Fruit fly (Drosophila melanogaster) whole organism, embryonic: Measurements from ENCODE around the gene CG15602.
A peak's percentile ranks its signal among the peaks of the same experiment; 100 is the strongest.

Experiments
- ATbp ChIP-seq: fragments of 200-800 bp; sonication (Bioruptor generic); optimal IDR thresholded peaks from 2 replicates; lab custom pipeline; 2017; ENCODE audit warnings: missing biosample characterization, mild to moderate bottlenecking, missing genetic modification characterization, missing genetic modification reagents
- Antp ChIP-seq: fragments of 200-800 bp; sonication (Bioruptor generic); optimal IDR thresholded peaks from 3 replicates; lab custom pipeline; 2016; ENCODE audit warnings: missing biosample characterization, missing genetic modification characterization
- CG10321 ChIP-seq: fragments of 200-800 bp; sonication (Bioruptor generic); IDR thresholded peaks from 2 replicates; pipeline ENCODE4 v1.3.6; 2022; ENCODE audit warnings: missing biosample characterization, missing genetic modification characterization
- CG10462 ChIP-seq: fragments of 200-800 bp; sonication (Bioruptor generic); optimal IDR thresholded peaks from 2 replicates; lab custom pipeline; 2016; ENCODE audit warnings: missing biosample characterization, missing genetic modification characterization
- CG12104 ChIP-seq: fragments of 200-800 bp; sonication (Bioruptor generic); optimal IDR thresholded peaks from 3 replicates; lab custom pipeline; 2016; ENCODE audit warnings: missing biosample characterization, missing genetic modification characterization
- CG12391 ChIP-seq: fragments of 200-800 bp; sonication (Bioruptor generic); optimal IDR thresholded peaks from 3 replicates; lab custom pipeline; 2018; ENCODE audit warnings: missing biosample characterization, mild to moderate bottlenecking, missing genetic modification characterization, moderate library complexity
- CG13775 ChIP-seq: fragments of 200-800 bp; sonication (Bioruptor generic); optimal IDR thresholded peaks from 3 replicates; lab custom pipeline; 2017; ENCODE audit warnings: missing biosample characterization, mild to moderate bottlenecking, missing genetic modification characterization
- CG14667 ChIP-seq: fragments of 200-800 bp; sonication (Bioruptor generic); IDR thresholded peaks from 2 replicates; pipeline ENCODE4 v1.3.6; 2022; ENCODE audit warnings: missing biosample characterization, missing genetic modification characterization
- CG14710 ChIP-seq: fragments of 200-800 bp; sonication (Bioruptor generic); optimal IDR thresholded peaks from 3 replicates; lab custom pipeline; 2019; ENCODE audit warnings: missing biosample characterization, mild to moderate bottlenecking, missing genetic modification characterization, moderate library complexity
- CG15011 ChIP-seq: fragments of 200-800 bp; sonication (Bioruptor generic); optimal IDR thresholded peaks from 3 replicates; lab custom pipeline; 2018; ENCODE audit warnings: missing biosample characterization, mild to moderate bottlenecking, missing genetic modification characterization
- CG1529 ChIP-seq: fragments of 200-800 bp; sonication (Bioruptor generic); optimal IDR thresholded peaks from 3 replicates; lab custom pipeline; 2018; ENCODE audit warnings: missing biosample characterization, missing genetic modification characterization
- CG15479 ChIP-seq: fragments of 200-800 bp; sonication (Bioruptor generic); optimal IDR thresholded peaks from 3 replicates; lab custom pipeline; 2019; ENCODE audit warnings: missing biosample characterization, mild to moderate bottlenecking, missing genetic modification characterization, moderate library complexity
- CG16779 ChIP-seq: fragments of 200-800 bp; sonication (Bioruptor generic); IDR thresholded peaks from 2 replicates; pipeline ENCODE4 v1.3.6; 2022; ENCODE audit warnings: missing biosample characterization, missing genetic modification characterization
- CG1792 ChIP-seq: fragments of 200-800 bp; sonication (Bioruptor generic); optimal IDR thresholded peaks from 2 replicates; lab custom pipeline; 2016; ENCODE audit warnings: missing biosample characterization, missing genetic modification characterization
- CG2120 ChIP-seq: fragments of 200-800 bp; sonication (Bioruptor generic); optimal IDR thresholded peaks from 3 replicates; lab custom pipeline; 2016; ENCODE audit warnings: missing biosample characterization, missing genetic modification characterization
- CG2678 ChIP-seq: fragments of 200-800 bp; sonication (Bioruptor generic); optimal IDR thresholded peaks from 3 replicates; lab custom pipeline; 2019; ENCODE audit warnings: missing biosample characterization, mild to moderate bottlenecking, missing genetic modification characterization, moderate library complexity
- CG2875 ChIP-seq: fragments of 200-800 bp; sonication (Bioruptor generic); optimal IDR thresholded peaks from 2 replicates; lab custom pipeline; 2017; ENCODE audit warnings: missing biosample characterization, mild to moderate bottlenecking, missing genetic modification characterization, missing genetic modification reagents
- CG33557 ChIP-seq: fragments of 200-800 bp; sonication (Bioruptor generic); optimal IDR thresholded peaks from 2 replicates; lab custom pipeline; 2019; ENCODE audit warnings: missing biosample characterization, mild to moderate bottlenecking, missing genetic modification characterization, moderate library complexity
- CG34422 ChIP-seq: fragments of 200-800 bp; sonication (Bioruptor generic); IDR thresholded peaks from 3 replicates; pipeline ENCODE4 v1.3.6; 2022; ENCODE audit warnings: missing biosample characterization, missing genetic modification characterization
- CG3995 ChIP-seq: fragments of 200-800 bp; sonication (Bioruptor generic); optimal IDR thresholded peaks from 3 replicates; lab custom pipeline; 2016; ENCODE audit warnings: missing biosample characterization, missing genetic modification characterization
- CG4617 ChIP-seq: fragments of 200-800 bp; sonication (Bioruptor generic); optimal IDR thresholded peaks from 3 replicates; lab custom pipeline; 2016; ENCODE audit warnings: missing biosample characterization, missing genetic modification characterization, borderline replicate concordance
- CG6813 ChIP-seq: fragments of 200-800 bp; sonication (Bioruptor generic); optimal IDR thresholded peaks from 2 replicates; lab custom pipeline; 2017; ENCODE audit warnings: missing biosample characterization, missing genetic modification characterization, mild to moderate bottlenecking, moderate library complexity, missing genetic modification reagents
- Dll ChIP-seq: fragments of 200-800 bp; sonication (Bioruptor generic); IDR thresholded peaks from 4 replicates; pipeline ENCODE4 v1.3.6; 2022; ENCODE audit warnings: missing biosample characterization, missing genetic modification characterization; ENCODE audit not compliant: partially characterized antibody
- Dref ChIP-seq: fragments of 200-800 bp; sonication (Bioruptor generic); IDR thresholded peaks from 2 replicates; pipeline ENCODE4 v1.3.6; 2022; ENCODE audit warnings: missing biosample characterization, missing genetic modification characterization
- ERR ChIP-seq: fragments of 200-800 bp; sonication (Bioruptor generic); optimal IDR thresholded peaks from 2 replicates; lab custom pipeline; 2016; ENCODE audit warnings: missing biosample characterization, missing genetic modification characterization
- Gug ChIP-seq: fragments of 200-800 bp; sonication (Bioruptor generic); IDR thresholded peaks from 4 replicates; pipeline ENCODE4 v1.3.6; 2022; ENCODE audit warnings: missing biosample characterization, missing genetic modification characterization
- HLH4C ChIP-seq: fragments of 200-800 bp; sonication (Bioruptor generic); IDR thresholded peaks from 3 replicates; pipeline ENCODE4 v1.3.6; 2022; ENCODE audit warnings: missing biosample characterization, missing genetic modification characterization; ENCODE audit not compliant: partially characterized antibody
- HmgZ ChIP-seq: fragments of 200-800 bp; sonication (Bioruptor generic); optimal IDR thresholded peaks from 2 replicates; lab custom pipeline; 2018; ENCODE audit warnings: missing biosample characterization, mild to moderate bottlenecking, missing genetic modification characterization
- Lim3 ChIP-seq: fragments of 200-800 bp; sonication (Bioruptor generic); IDR thresholded peaks from 2 replicates; pipeline ENCODE4 v1.3.6; 2022; ENCODE audit warnings: missing biosample characterization, missing genetic modification characterization
- Neu2 ChIP-seq: fragments of 200-800 bp; sonication (Bioruptor generic); optimal IDR thresholded peaks from 3 replicates; lab custom pipeline; 2016; ENCODE audit warnings: missing biosample characterization, missing genetic modification characterization, borderline replicate concordance
- NfI ChIP-seq: fragments of 200-800 bp; sonication (Bioruptor generic); optimal IDR thresholded peaks from 3 replicates; lab custom pipeline; 2018; ENCODE audit warnings: missing biosample characterization, mild to moderate bottlenecking, missing genetic modification characterization, moderate library complexity
- Xbp1 ChIP-seq: fragments of 200-800 bp; sonication (Bioruptor generic); optimal IDR thresholded peaks from 3 replicates; lab custom pipeline; 2016; ENCODE audit warnings: missing biosample characterization, mild to moderate bottlenecking, missing genetic modification characterization
- aop ChIP-seq: fragments of 200-800 bp; sonication (Bioruptor generic); IDR thresholded peaks from 2 replicates; pipeline ENCODE4 v1.3.6; 2022; ENCODE audit warnings: missing biosample characterization, missing genetic modification characterization
- az2 ChIP-seq: fragments of 200-800 bp; sonication (Bioruptor generic); optimal IDR thresholded peaks from 3 replicates; lab custom pipeline; 2016; ENCODE audit warnings: missing biosample characterization, missing genetic modification characterization
- fru ChIP-seq: fragments of >200 bp; optimal IDR thresholded peaks from 2 replicates; lab custom pipeline; 2017
- gfzf ChIP-seq: fragments of 200-800 bp; sonication (Bioruptor generic); optimal IDR thresholded peaks from 2 replicates; lab custom pipeline; 2016; ENCODE audit warnings: missing biosample characterization, mild to moderate bottlenecking, missing genetic modification characterization, moderate library complexity
- grau ChIP-seq: fragments of 200-800 bp; optimal IDR thresholded peaks from 3 replicates; lab custom pipeline; 2019; ENCODE audit warnings: missing biosample characterization, mild to moderate bottlenecking, missing genetic modification characterization, moderate library complexity
- hbn ChIP-seq: fragments of 200-800 bp; sonication (Bioruptor generic); IDR thresholded peaks from 2 replicates; pipeline ENCODE4 v1.3.6; 2022; ENCODE audit warnings: missing biosample characterization, missing genetic modification characterization; ENCODE audit not compliant: partially characterized antibody
- mld ChIP-seq: fragments of 200-800 bp; sonication (Bioruptor generic); IDR thresholded peaks from 3 replicates; pipeline ENCODE4 v1.3.6; 2022; ENCODE audit warnings: missing biosample characterization, missing genetic modification characterization; ENCODE audit not compliant: partially characterized antibody
- nerfin-2 ChIP-seq: fragments of 200-800 bp; sonication (Bioruptor generic); IDR thresholded peaks from 2 replicates; pipeline ENCODE4 v1.3.6; 2022; ENCODE audit warnings: missing biosample characterization, missing genetic modification characterization; ENCODE audit not compliant: partially characterized antibody
- oc ChIP-seq: fragments of 200-800 bp; sonication (Bioruptor generic); optimal IDR thresholded peaks from 2 replicates; lab custom pipeline; 2018; ENCODE audit warnings: missing biosample characterization, mild to moderate bottlenecking, missing genetic modification characterization, moderate library complexity
- repo ChIP-seq: fragments of 200-800 bp; sonication (Bioruptor generic); optimal IDR thresholded peaks from 2 replicates; lab custom pipeline; 2016; ENCODE audit warnings: missing biosample characterization, missing genetic modification characterization
- row ChIP-seq: fragments of 200-800 bp; sonication (Bioruptor generic); IDR thresholded peaks from 3 replicates; pipeline ENCODE4 v1.3.6; 2022; ENCODE audit warnings: missing biosample characterization, missing genetic modification characterization
- sim ChIP-seq: fragments of 200-800 bp; sonication (Bioruptor generic); IDR thresholded peaks from 2 replicates; pipeline ENCODE4 v1.3.6; 2022; ENCODE audit warnings: missing biosample characterization, missing genetic modification characterization
- toy ChIP-seq: fragments of 200-800 bp; sonication (Bioruptor generic); IDR thresholded peaks from 2 replicates; pipeline ENCODE4 v1.3.6; 2022; ENCODE audit warnings: missing biosample characterization, missing genetic modification characterization
- z ChIP-seq: fragments of 200-800 bp; sonication (Bioruptor generic); IDR thresholded peaks from 3 replicates; pipeline ENCODE4 v1.3.6; 2022; ENCODE audit warnings: missing biosample characterization, missing genetic modification characterization
- zen2 ChIP-seq: fragments of 200-800 bp; sonication (Bioruptor generic); IDR thresholded peaks from 3 replicates; pipeline ENCODE4 v1.3.6; 2022; ENCODE audit warnings: missing biosample characterization, missing genetic modification characterization; ENCODE audit not compliant: partially characterized antibody

Gene CG15602

dm6 chrX:15835393-15835792 is 36.2 kb downstream of the CG15602 start, which contains the start of gene Chc (continued):
- TF ChIP-seq Dref (GFP tag; lab: Robert Waterston, UW), result peak; percentile 91
- peak; percentile 3 for TF ChIP-seq CG12391 (tag; lab: Kevin White, UChicago)
- TF ChIP-seq CG1529 (GFP tag; lab: Kevin White, UChicago), result no peak
- no peak for TF ChIP-seq CG10462 (GFP tag; lab: Kevin White, UChicago)
- TF ChIP-seq sim (GFP tag; lab: Robert Waterston, UW), result no peak
- no peak for TF ChIP-seq CG10321
- no peak for TF ChIP-seq CG33557 (GFP tag; lab: Kevin White, UChicago)
- no peak for TF ChIP-seq ERR
- no peak for TF ChIP-seq oc (tag; lab: Kevin White, UChicago)
- peak; percentile 93 for TF ChIP-seq nerfin-2 (GFP tag; lab: Robert Waterston, UW)
- peak; percentile 21 for TF ChIP-seq CG2120
- TF ChIP-seq CG2678, result no peak
- TF ChIP-seq gfzf (GFP tag; lab: Kevin White, UChicago), result peak; percentile 37
- TF ChIP-seq repo (GFP tag; lab: Kevin White, UChicago), result no peak
- TF ChIP-seq aop (GFP tag; lab: Robert Waterston, UW), result no peak
- TF ChIP-seq CG15479 (GFP tag; lab: Kevin White, UChicago), result peak; percentile 44
- no peak for TF ChIP-seq CG15011 (GFP tag; lab: Kevin White, UChicago)
- no peak for TF ChIP-seq CG34422 (GFP tag; lab: Robert Waterston, UW)
- TF ChIP-seq CG1792 (GFP tag; lab: Kevin White, UChicago), result no peak
- TF ChIP-seq hbn (GFP tag; lab: Robert Waterston, UW), result peak; percentile 94
- TF ChIP-seq Neu2, result no peak
- no peak for TF ChIP-seq Lim3 (GFP tag; lab: Robert Waterston, UW)
- TF ChIP-seq CG2875 (GFP tag; lab: Kevin White, UChicago), result no peak
- no peak for TF ChIP-seq CG12104 (GFP tag; lab: Kevin White, UChicago)
- peak; percentile 98 for TF ChIP-seq HLH4C (GFP tag; lab: Robert Waterston, UW)
- TF ChIP-seq CG6813 (GFP tag; lab: Kevin White, UChicago), result no peak
- TF ChIP-seq ATbp, result no peak
- TF ChIP-seq fru (lab: Kevin White, UChicago), result no peak
- peak; percentile 68 for TF ChIP-seq row (GFP tag; lab: Robert Waterston, UW)
- TF ChIP-seq CG14667, result no peak
- TF ChIP-seq toy (GFP tag; lab: Robert Waterston, UW), result no peak
- TF ChIP-seq Dll (GFP tag; lab: Robert Waterston, UW), result peak; percentile 94
- TF ChIP-seq NfI (GFP tag; lab: Kevin White, UChicago), result no peak
- peak; percentile 54 for TF ChIP-seq CG14710 (tag; lab: Kevin White, UChicago)
- no peak for TF ChIP-seq CG16779 (GFP tag; lab: Robert Waterston, UW)
- TF ChIP-seq Xbp1 (GFP tag; lab: Kevin White, UChicago), result peak; percentile 20
- no peak for TF ChIP-seq az2
- peak; percentile 9 for TF ChIP-seq grau (tag; lab: Kevin White, UChicago)
- TF ChIP-seq CG13775 (GFP tag; lab: Kevin White, UChicago), result no peak
- peak; percentile 90 for TF ChIP-seq CG3995 (GFP tag; lab: Kevin White, UChicago)
- no peak for TF ChIP-seq Antp
- TF ChIP-seq mld (GFP tag; lab: Robert Waterston, UW), result peak; percentile 95
- peak; percentile 95 for TF ChIP-seq zen2
- no peak for TF ChIP-seq CG4617
- no peak for TF ChIP-seq z (GFP tag; lab: Robert Waterston, UW)
- TF ChIP-seq HmgZ (tag; lab: Kevin White, UChicago), result peak; percentile 58
- no peak for TF ChIP-seq Gug (GFP tag; lab: Robert Waterston, UW)
- TF ChIP-seq, all 482 proteins: peak for 78
